Fruit fly (Drosophila melanogaster) whole organism, embryonic: ENCODE measurements around the gene CG11470.

Experiments
- B-H1 ChIP-seq: fragments of 200-800 bp; sonication (Bioruptor generic); IDR thresholded peaks from 3 replicates; pipeline ENCODE4 v1.3.6; 2022; ENCODE audit warnings: missing biosample characterization, missing genetic modification characterization
- CG10959 ChIP-seq: fragments of 200-800 bp; sonication (Bioruptor generic); IDR thresholded peaks from 2 replicates; pipeline ENCODE4 v1.3.6; 2022; ENCODE audit warnings: missing biosample characterization, missing genetic modification characterization
- CG11504 ChIP-seq: fragments of 200-800 bp; sonication (Bioruptor generic); optimal IDR thresholded peaks from 3 replicates; lab custom pipeline; 2019; ENCODE audit warnings: missing biosample characterization, mild to moderate bottlenecking, missing genetic modification characterization, moderate library complexity
- CG12155 ChIP-seq: fragments of 200-800 bp; sonication (Bioruptor generic); optimal IDR thresholded peaks from 3 replicates; lab custom pipeline; 2016; ENCODE audit warnings: missing biosample characterization, missing genetic modification characterization
- CG14050 ChIP-seq: fragments of 200-800 bp; sonication (Bioruptor generic); IDR thresholded peaks from 3 replicates; pipeline ENCODE4 v1.3.6; 2022; ENCODE audit warnings: missing biosample characterization, missing genetic modification characterization
- CG14710 ChIP-seq: fragments of 200-800 bp; sonication (Bioruptor generic); optimal IDR thresholded peaks from 3 replicates; lab custom pipeline; 2019; ENCODE audit warnings: missing biosample characterization, mild to moderate bottlenecking, missing genetic modification characterization, moderate library complexity
- CG14860 ChIP-seq: fragments of 200-800 bp; sonication (Bioruptor generic); IDR thresholded peaks from 3 replicates; pipeline ENCODE4 v1.3.6; 2022; ENCODE audit warnings: missing biosample characterization, missing genetic modification characterization; ENCODE audit not compliant: partially characterized antibody
- CG17359 ChIP-seq: fragments of 200-800 bp; sonication (Bioruptor generic); optimal IDR thresholded peaks from 3 replicates; lab custom pipeline; 2018; ENCODE audit warnings: missing biosample characterization, mild to moderate bottlenecking, missing genetic modification characterization, moderate library complexity
- CG18599 ChIP-seq: fragments of 200-800 bp; sonication (Bioruptor generic); optimal IDR thresholded peaks from 3 replicates; lab custom pipeline; 2017; ENCODE audit warnings: missing biosample characterization, missing genetic modification characterization, mild to moderate bottlenecking, moderate library complexity, missing genetic modification reagents
- CG2120 ChIP-seq: fragments of 200-800 bp; sonication (Bioruptor generic); optimal IDR thresholded peaks from 3 replicates; lab custom pipeline; 2016; ENCODE audit warnings: missing biosample characterization, missing genetic modification characterization
- CG2129 ChIP-seq: fragments of 200-800 bp; sonication (Bioruptor generic); IDR thresholded peaks from 2 replicates; pipeline ENCODE4 v1.3.6; 2022; ENCODE audit warnings: missing biosample characterization, missing genetic modification characterization; ENCODE audit not compliant: partially characterized antibody
- CG2199 ChIP-seq: fragments of 200-800 bp; sonication (Bioruptor generic); IDR thresholded peaks from 3 replicates; pipeline ENCODE4 v1.3.6; 2022; ENCODE audit warnings: missing biosample characterization, missing genetic modification characterization
- CG30403 ChIP-seq: fragments of 200-800 bp; sonication (Bioruptor generic); optimal IDR thresholded peaks from 3 replicates; lab custom pipeline; 2016; ENCODE audit warnings: missing biosample characterization, missing genetic modification characterization
- CG31224 ChIP-seq: fragments of 200-800 bp; sonication (Bioruptor generic); IDR thresholded peaks from 2 replicates; pipeline ENCODE4 v1.3.6; 2022; ENCODE audit warnings: missing biosample characterization, missing genetic modification characterization
- CG32772 ChIP-seq: fragments of 200-800 bp; sonication (Bioruptor generic); IDR thresholded peaks from 2 replicates; pipeline ENCODE4 v1.3.6; 2022; ENCODE audit warnings: missing biosample characterization, missing genetic modification characterization
- CG34376 ChIP-seq: fragments of 200-800 bp; sonication (Bioruptor generic); optimal IDR thresholded peaks from 2 replicates; lab custom pipeline; 2018; ENCODE audit warnings: missing biosample characterization, mild to moderate bottlenecking, missing genetic modification characterization
- CG4328 ChIP-seq: fragments of 200-800 bp; sonication (Bioruptor generic); optimal IDR thresholded peaks from 3 replicates; lab custom pipeline; 2017; ENCODE audit warnings: missing biosample characterization, missing genetic modification reagents, missing genetic modification characterization
- CG7745 ChIP-seq: fragments of 200-800 bp; sonication (Bioruptor generic); optimal IDR thresholded peaks from 2 replicates; lab custom pipeline; 2018; ENCODE audit warnings: missing biosample characterization, mild to moderate bottlenecking, missing genetic modification characterization, moderate library complexity
- CG7786 ChIP-seq: fragments of 200-800 bp; sonication (Bioruptor generic); optimal IDR thresholded peaks from 2 replicates; lab custom pipeline; 2016; ENCODE audit warnings: missing biosample characterization, missing genetic modification characterization
- CG7987 ChIP-seq: fragments of 200-800 bp; sonication (Bioruptor generic); optimal IDR thresholded peaks from 2 replicates; lab custom pipeline; 2018; ENCODE audit warnings: missing biosample characterization, mild to moderate bottlenecking, missing genetic modification characterization, moderate library complexity
- CG8478 ChIP-seq: fragments of >200 bp; optimal IDR thresholded peaks from 2 replicates; lab custom pipeline; 2018
- CG9609 ChIP-seq: fragments of 200-800 bp; sonication (Bioruptor generic); optimal IDR thresholded peaks from 3 replicates; lab custom pipeline; 2016; ENCODE audit warnings: missing biosample characterization, missing genetic modification characterization
- Eip74EF ChIP-seq, 2 experiments: fragments of 200-800 bp in 1 of 2; fragments of >200 bp in 1 of 2; sonication (Bioruptor generic) in 1 of 2; optimal IDR thresholded peaks; 2 replicates each; lab custom pipeline; 2017 to 2019; ENCODE audit warnings: missing biosample characterization in 2 of 2, missing genetic modification characterization in 2 of 2, mild to moderate bottlenecking in 1 of 2, moderate library complexity in 1 of 2
- Ets65A ChIP-seq: fragments of 200-800 bp; sonication (Bioruptor generic); peaks from one replicate; lab custom pipeline; 2016; ENCODE audit warnings: missing biosample characterization, missing genetic modification characterization
- Hey ChIP-seq: fragments of 200-800 bp; sonication (Bioruptor generic); optimal IDR thresholded peaks from 3 replicates; lab custom pipeline; 2018; ENCODE audit warnings: missing biosample characterization, mild to moderate bottlenecking, missing genetic modification characterization
- HmgD ChIP-seq: fragments of 200-800 bp; sonication (Bioruptor generic); optimal IDR thresholded peaks from 3 replicates; lab custom pipeline; 2016; ENCODE audit warnings: missing biosample characterization, missing genetic modification characterization
- NC2β ChIP-seq: fragments of 200-800 bp; sonication (Bioruptor generic); optimal IDR thresholded peaks from 2 replicates; lab custom pipeline; 2016; ENCODE audit warnings: missing biosample characterization, missing genetic modification characterization
- Side ChIP-seq: fragments of 200-800 bp; sonication (Bioruptor generic); optimal IDR thresholded peaks from 2 replicates; lab custom pipeline; 2016; ENCODE audit warnings: missing biosample characterization, missing genetic modification characterization
- Stat92E ChIP-seq, 3 experiments: fragments of >200 bp in 2 of 3; fragments of 200-800 bp in 1 of 3; sonication (Bioruptor generic) in 1 of 3; optimal IDR thresholded peaks; 2 replicates each; lab custom pipeline; 2017 to 2019; ENCODE audit warnings: missing biosample characterization in 3 of 3, missing genetic modification characterization in 3 of 3, mild to moderate bottlenecking in 1 of 3, moderate library complexity in 1 of 3
- Usf ChIP-seq: fragments of 200-800 bp; sonication (Bioruptor generic); optimal IDR thresholded peaks from 2 replicates; lab custom pipeline; 2017; ENCODE audit warnings: missing genotype, missing biosample characterization, missing genetic modification characterization
- ash1 ChIP-seq: fragments of 200-800 bp; sonication (Bioruptor generic); optimal IDR thresholded peaks from 2 replicates; lab custom pipeline; 2018; ENCODE audit warnings: missing biosample characterization, mild to moderate bottlenecking, missing genetic modification characterization
- bigmax ChIP-seq: fragments of 200-800 bp; sonication (Bioruptor generic); optimal IDR thresholded peaks from 2 replicates; lab custom pipeline; 2018; ENCODE audit warnings: missing biosample characterization, mild to moderate bottlenecking, missing genetic modification characterization
- fd102C ChIP-seq: fragments of 200-800 bp; sonication (Bioruptor generic); optimal IDR thresholded peaks from 2 replicates; lab custom pipeline; 2018; ENCODE audit warnings: missing biosample characterization, mild to moderate bottlenecking, missing genetic modification characterization, moderate library complexity
- gcm ChIP-seq: fragments of 200-800 bp; sonication (Bioruptor generic); optimal IDR thresholded peaks from 2 replicates; lab custom pipeline; 2019; ENCODE audit warnings: missing biosample characterization, mild to moderate bottlenecking, missing genetic modification characterization, moderate library complexity
- grn ChIP-seq: fragments of 200-800 bp; sonication (Bioruptor generic); optimal IDR thresholded peaks from 3 replicates; lab custom pipeline; 2017; ENCODE audit warnings: missing biosample characterization, missing genetic modification characterization
- jing ChIP-seq: fragments of 200-800 bp; sonication (Bioruptor generic); optimal IDR thresholded peaks from 2 replicates; lab custom pipeline; 2018; ENCODE audit warnings: missing biosample characterization, mild to moderate bottlenecking, missing genetic modification characterization
- ken ChIP-seq: fragments of 200-800 bp; sonication (Bioruptor generic); IDR thresholded peaks from 3 replicates; pipeline ENCODE4 v1.3.6; 2022; ENCODE audit warnings: missing biosample characterization, missing genetic modification characterization
- klu ChIP-seq: fragments of 200-800 bp; sonication (Bioruptor generic); IDR thresholded peaks from 2 replicates; pipeline ENCODE4 v1.3.6; 2022; ENCODE audit warnings: missing biosample characterization, missing genetic modification characterization
- lola ChIP-seq, 3 experiments: fragments of >200 bp in 2 of 3; fragments of 200-800 bp in 1 of 3; sonication (Bioruptor generic) in 1 of 3; optimal IDR thresholded peaks; 2 replicates each; lab custom pipeline; 2017 to 2019; ENCODE audit warnings: missing biosample characterization in 3 of 3, missing genetic modification characterization in 3 of 3, mild to moderate bottlenecking in 1 of 3, moderate library complexity in 1 of 3
- luna ChIP-seq: fragments of 200-800 bp; sonication (Bioruptor generic); optimal IDR thresholded peaks from 2 replicates; lab custom pipeline; 2016; ENCODE audit warnings: missing biosample characterization, missing genetic modification characterization
- nau ChIP-seq: fragments of 200-800 bp; sonication (Bioruptor generic); optimal IDR thresholded peaks from 3 replicates; lab custom pipeline; 2017; ENCODE audit warnings: missing biosample characterization, mild to moderate bottlenecking, missing genetic modification characterization, missing genetic modification reagents
- nom ChIP-seq: fragments of 200-800 bp; sonication (Bioruptor generic); optimal IDR thresholded peaks from 2 replicates; lab custom pipeline; 2017; ENCODE audit warnings: missing biosample characterization, missing genetic modification characterization, mild to moderate bottlenecking, moderate library complexity, missing genetic modification reagents
- pb ChIP-seq: fragments of 200-800 bp; sonication (Bioruptor generic); optimal IDR thresholded peaks from 3 replicates; lab custom pipeline; 2016; ENCODE audit warnings: missing biosample characterization, missing genetic modification characterization
- pita ChIP-seq: fragments of 200-800 bp; sonication (Bioruptor generic); optimal IDR thresholded peaks from 2 replicates; lab custom pipeline; 2017; ENCODE audit warnings: missing biosample characterization, mild to moderate bottlenecking, missing genetic modification characterization
- sima ChIP-seq: fragments of 200-800 bp; sonication (Bioruptor generic); optimal IDR thresholded peaks from 2 replicates; lab custom pipeline; 2016; ENCODE audit warnings: missing biosample characterization, missing genetic modification characterization
- sisA ChIP-seq: fragments of 200-800 bp; sonication (Bioruptor generic); IDR thresholded peaks from 2 replicates; pipeline ENCODE4 v1.3.6; 2022; ENCODE audit warnings: missing biosample characterization, missing genetic modification characterization
- wdn ChIP-seq: fragments of 200-800 bp; sonication (Bioruptor generic); IDR thresholded peaks from 2 replicates; pipeline ENCODE4 v1.3.6; 2022; ENCODE audit warnings: missing biosample characterization, missing genetic modification characterization
- wor ChIP-seq: fragments of 200-800 bp; sonication (Bioruptor generic); IDR thresholded peaks from 2 replicates; pipeline ENCODE4 v1.3.6; 2022; ENCODE audit warnings: missing biosample characterization, missing genetic modification characterization
- zfh2 ChIP-seq: fragments of 200-800 bp; sonication (Bioruptor generic); optimal IDR thresholded peaks from 2 replicates; lab custom pipeline; 2016; ENCODE audit warnings: missing biosample characterization, missing genetic modification characterization

The CG11470 gene

DNA sequence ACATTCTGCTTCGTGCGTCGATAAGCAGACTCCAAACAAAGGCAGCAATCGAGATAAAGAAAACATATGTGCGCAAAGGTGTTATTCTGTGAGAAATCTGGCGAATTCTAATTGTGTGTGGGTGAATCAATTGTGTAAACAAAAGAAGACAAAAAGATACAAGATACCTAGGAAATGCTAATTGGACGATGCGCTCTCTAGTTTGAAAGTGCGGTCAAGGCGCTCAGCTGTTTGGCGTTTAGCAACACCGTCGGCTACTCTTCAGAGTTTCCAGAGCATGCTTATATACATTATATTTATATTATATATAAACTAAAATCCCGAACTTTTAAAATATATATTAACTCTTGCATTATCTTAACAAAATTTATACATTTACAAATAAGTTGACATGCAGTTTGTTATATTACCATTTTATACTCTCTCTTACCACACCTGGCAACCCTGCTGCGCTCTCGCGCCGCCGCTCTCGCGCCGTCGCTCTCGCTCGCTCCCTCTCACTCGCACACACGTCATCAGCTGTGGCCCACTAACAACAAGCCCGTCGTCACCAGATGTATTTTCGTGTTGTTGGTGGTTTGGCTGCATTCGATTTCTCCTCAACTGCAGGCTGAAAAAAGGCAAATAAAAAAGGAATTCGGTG is 29.1 kb upstream of the CG11470 start, which contains the start of gene CG1907 (continued):
- TF ChIP-seq CG34376 (GFP tag; lab: Kevin White, UChicago), result peak; percentile 96
- TF ChIP-seq Ets65A, result peak; percentile 97
- peak; percentile 98 for TF ChIP-seq CG17359
- TF ChIP-seq CG7786 (GFP tag; lab: Kevin White, UChicago), result peak; percentile 80
- TF ChIP-seq CG8478 (lab: Kevin White, UChicago), result no peak
- TF ChIP-seq CG9609 (GFP tag; lab: Kevin White, UChicago), result peak; percentile 77
- peak; percentile 95 for TF ChIP-seq nom (GFP tag; lab: Kevin White, UChicago)
- peak; percentile 73 for TF ChIP-seq Hey
- peak; percentile 98 for TF ChIP-seq CG2199 (GFP tag; lab: Robert Waterston, UW)
- TF ChIP-seq CG11504 (tag; lab: Kevin White, UChicago), result peak; percentile 97
- peak; percentile 95 for TF ChIP-seq nau (GFP tag; lab: Kevin White, UChicago)
- TF ChIP-seq CG14050 (GFP tag; lab: Robert Waterston, UW), result peak; percentile 98
- TF ChIP-seq CG2120 (GFP tag; lab: Kevin White, UChicago), result peak; percentile 91
- TF ChIP-seq CG12155 (GFP tag; lab: Kevin White, UChicago), result peak; percentile 95
- peak; percentile 97 for TF ChIP-seq klu
- TF ChIP-seq sima, result no peak
- peak; percentile 75 for TF ChIP-seq Side (GFP tag; lab: Kevin White, UChicago)
- TF ChIP-seq luna (GFP tag; lab: Kevin White, UChicago), result no peak
- peak; percentile 80 for TF ChIP-seq NC2β
- TF ChIP-seq gcm (GFP tag; lab: Kevin White, UChicago), result peak; percentile 98
- TF ChIP-seq CG4328, result peak; percentile 97
- no peak for TF ChIP-seq pita (GFP tag; lab: Kevin White, UChicago)
- peak; percentile 95 for TF ChIP-seq CG31224 (GFP tag; lab: Robert Waterston, UW)
- peak; percentile 97 for TF ChIP-seq B-H1 (GFP tag; lab: Robert Waterston, UW)
- peak; percentile 97 for TF ChIP-seq wor (GFP tag; lab: Robert Waterston, UW)
- peak; percentile 98 for TF ChIP-seq CG10959 (GFP tag; lab: Robert Waterston, UW)
- TF ChIP-seq CG32772 (GFP tag; lab: Robert Waterston, UW), result peak; percentile 98
- TF ChIP-seq ken (GFP tag; lab: Robert Waterston, UW), result peak; percentile 97
- TF ChIP-seq HmgD (GFP tag; lab: Kevin White, UChicago), result peak; percentile 21
- TF ChIP-seq CG14710 (tag; lab: Kevin White, UChicago), result peak; percentile 98
- peak; percentile 53 for TF ChIP-seq ash1 (GFP tag; lab: Kevin White, UChicago)
- TF ChIP-seq CG7987 (GFP tag; lab: Kevin White, UChicago), result peak; percentile 87
- TF ChIP-seq Stat92E (GFP tag; optimal IDR thresholded peaks at IDR 0.05; lab: Kevin White, UChicago), result peak in 1 of 3 experiments; percentile 95
- TF ChIP-seq jing (GFP tag; lab: Kevin White, UChicago), result peak; percentile 90
- peak; percentile 95 for TF ChIP-seq Usf (GFP tag; lab: Kevin White, UChicago)
- TF ChIP-seq lola (GFP tag; optimal IDR thresholded peaks at IDR 0.05; lab: Kevin White, UChicago), result peak in 1 of 3 experiments; percentile 98
- peak; percentile 97 for TF ChIP-seq CG30403 (GFP tag; lab: Kevin White, UChicago)
- peak; percentile 83 for TF ChIP-seq CG7745
- TF ChIP-seq CG18599 (GFP tag; lab: Kevin White, UChicago), result peak; percentile 99
- peak; percentile 96 for TF ChIP-seq wdn
- peak; percentile 74 for TF ChIP-seq pb (GFP tag; lab: Kevin White, UChicago)
- TF ChIP-seq CG14860, result no peak
- TF ChIP-seq fd102C, result peak; percentile 86
- no peak for TF ChIP-seq CG2129 (GFP tag; lab: Robert Waterston, UW)
- peak; percentile 58 for TF ChIP-seq bigmax (GFP tag; lab: Kevin White, UChicago)
- peak; percentile 78 for TF ChIP-seq zfh2
- TF ChIP-seq sisA (GFP tag; lab: Robert Waterston, UW), result peak; percentile 97
- peak in 1 of 2 experiments; percentile 96 for TF ChIP-seq Eip74EF (GFP tag; optimal IDR thresholded peaks at IDR 0.05; lab: Kevin White, UChicago)
- TF ChIP-seq grn (GFP tag; lab: Kevin White, UChicago), result peak; percentile 69
